Fruit fly (Drosophila melanogaster) S2 (cell line): Measurements from ENCODE around the gene HERC2.

Experiments used
- CG8478 ChIP-seq: fragments of >200 bp; optimal IDR thresholded peaks from 2 replicates; lab custom pipeline; 2018
- CTCF ChIP-seq, 2 experiments: fragments of >200 bp; optimal IDR thresholded peaks; 2 replicates each; lab custom pipeline; 2018

DNA sequence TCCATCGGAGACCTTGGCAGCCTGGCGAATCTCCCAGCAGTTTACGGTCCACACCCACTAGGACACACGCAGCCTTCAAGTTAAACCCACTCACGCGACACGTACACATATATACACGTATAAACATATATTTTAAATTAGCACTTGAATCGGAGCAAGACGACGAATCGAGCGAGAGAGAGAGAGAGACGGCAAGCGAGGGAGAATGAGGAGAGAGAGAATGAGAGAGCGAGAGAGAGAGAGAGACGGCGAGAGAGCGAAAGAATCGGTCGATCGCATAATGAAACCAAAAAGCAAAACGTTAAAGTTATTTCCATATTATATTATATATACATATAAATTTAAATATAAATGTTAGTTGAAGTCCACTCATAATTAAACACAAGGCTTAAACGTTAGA, 17.4 kb downstream of the HERC2 start:
- TF ChIP-seq CTCF (optimal IDR thresholded peaks at IDR 0.05; lab: Kevin White, UChicago), result no peak
- no peak for TF ChIP-seq CG8478 (lab: Kevin White, UChicago)
